Worm (Caenorhabditis elegans) whole organism, L4 larva: ENCODE measurements around the gene fpn-1.2.

Experiments
- Y105C5A.15 ChIP-seq: fragments of 200-800 bp; sonication (Bioruptor generic); IDR thresholded peaks from 2 replicates; pipeline ENCODE4 v1.3.6; 2022; ENCODE audit warnings: missing genetic modification characterization, missing compliant biosample characterization
- Y48G9A.11 ChIP-seq: fragments of 200-800 bp; sonication (Bioruptor generic); IDR thresholded peaks from 2 replicates; pipeline ENCODE4 v1.3.6; 2022; ENCODE audit warnings: missing genetic modification reagents, missing genetic modification characterization, missing compliant biosample characterization
- Y5F2A.4 ChIP-seq: fragments of 200-800 bp; sonication (Bioruptor generic); optimal IDR thresholded peaks from 2 replicates; lab custom pipeline; 2018; ENCODE audit warnings: mild to moderate bottlenecking, missing genetic modification characterization, missing compliant biosample characterization
- Y75B8A.6 ChIP-seq: fragments of 200-800 bp; sonication (Bioruptor generic); IDR thresholded peaks from 2 replicates; pipeline ENCODE4 v1.3.6; 2022; ENCODE audit warnings: missing genetic modification reagents, missing genetic modification characterization, missing compliant biosample characterization
- ZK546.5 ChIP-seq, 2 experiments: sonication (generic microtip); optimal IDR thresholded peaks; 2 replicates each; lab custom pipeline; 2017; ENCODE audit warnings: missing biosample characterization in 2 of 2, missing genetic modification characterization in 2 of 2
- aha-1 ChIP-seq: fragments of 150-350 bp; peaks from one replicate; lab custom pipeline; 2014; ENCODE audit warnings: missing biosample characterization, missing genetic modification characterization
- arid-1 ChIP-seq: fragments of 200-800 bp; sonication (Bioruptor generic); conservative IDR thresholded peaks from 2 replicates; pipeline ENCODE4 v1.3.6; 2022; ENCODE audit warnings: missing genetic modification reagents, missing genetic modification characterization, missing compliant biosample characterization
- ceh-20 ChIP-seq: fragments of 200-800 bp; sonication (Bioruptor generic); IDR thresholded peaks from 2 replicates; pipeline ENCODE4 v1.3.6; 2022; ENCODE audit warnings: missing genetic modification reagents, missing genetic modification characterization, missing compliant biosample characterization
- ceh-28 ChIP-seq: fragments of 150-350 bp; optimal IDR thresholded peaks from 2 replicates; lab custom pipeline; 2014; ENCODE audit warnings: missing biosample characterization, missing genetic modification reagents, missing genetic modification characterization
- ceh-32 ChIP-seq: sonication (generic microtip); optimal IDR thresholded peaks from 2 replicates; lab custom pipeline; 2016; ENCODE audit warnings: mild to moderate bottlenecking, missing genetic modification characterization, missing compliant biosample characterization; ENCODE audit not compliant: poor library complexity
- ceh-44 ChIP-seq: fragments of 200-800 bp; sonication (Bioruptor generic); IDR thresholded peaks from 2 replicates; pipeline ENCODE4 v1.3.6; 2022; ENCODE audit warnings: missing genetic modification reagents, missing genetic modification characterization, missing compliant biosample characterization
- ceh-82 ChIP-seq: sonication (generic microtip); optimal IDR thresholded peaks from 2 replicates; lab custom pipeline; 2017; ENCODE audit warnings: missing biosample characterization, missing genetic modification characterization
- ctbp-1 ChIP-seq: fragments of 200-800 bp; sonication (Bioruptor generic); IDR thresholded peaks from 2 replicates; pipeline ENCODE4 v1.3.6; 2022; ENCODE audit warnings: missing genetic modification reagents, missing genetic modification characterization, missing compliant biosample characterization
- daf-12 ChIP-seq: fragments of 150-350 bp; optimal IDR thresholded peaks from 2 replicates; lab custom pipeline; 2014; ENCODE audit warnings: missing biosample characterization, missing genetic modification reagents, missing genetic modification characterization
- daf-16 ChIP-seq, 3 experiments: sonication (generic microtip); optimal IDR thresholded peaks; 2 replicates each; lab custom pipeline; 2016 to 2017; ENCODE audit warnings: missing genetic modification characterization in 3 of 3, missing genetic modification reagents in 3 of 3, mild to moderate bottlenecking in 2 of 3, missing compliant biosample characterization in 2 of 3, missing biosample characterization in 1 of 3, moderate library complexity in 1 of 3
- dmd-6 ChIP-seq: fragments of 200-800 bp; sonication (Bioruptor generic); IDR thresholded peaks from 2 replicates; pipeline ENCODE4 v1.3.6; 2022; ENCODE audit warnings: missing genetic modification reagents, missing genetic modification characterization, missing compliant biosample characterization
- dmd-9 ChIP-seq: fragments of 200-800 bp; sonication (Bioruptor generic); IDR thresholded peaks from 2 replicates; pipeline ENCODE4 v1.3.6; 2022; ENCODE audit warnings: missing genetic modification reagents, missing genetic modification characterization, missing compliant biosample characterization
- dpl-1 ChIP-seq: fragments of 150-350 bp; optimal IDR thresholded peaks from 2 replicates; lab custom pipeline; 2014; ENCODE audit warnings: missing biosample characterization, missing genetic modification reagents, missing genetic modification characterization
- duxl-1 ChIP-seq: sonication (generic microtip); optimal IDR thresholded peaks from 2 replicates; lab custom pipeline; 2016; ENCODE audit warnings: mild to moderate bottlenecking, missing genetic modification characterization, moderate library complexity, missing compliant biosample characterization; ENCODE audit not compliant: poor library complexity
- dve-1 ChIP-seq: sonication (generic microtip); optimal IDR thresholded peaks from 2 replicates; lab custom pipeline; 2017; ENCODE audit warnings: antibody characterized with exemption, mild to moderate bottlenecking, missing genetic modification characterization, missing compliant biosample characterization; ENCODE audit not compliant: insufficient read depth
- egl-43 ChIP-seq: fragments of 200-800 bp; sonication (Bioruptor generic); IDR thresholded peaks from 2 replicates; pipeline ENCODE4 v1.3.6; 2022; ENCODE audit warnings: missing genetic modification reagents, missing genetic modification characterization, missing compliant biosample characterization
- hlh-11 ChIP-seq: fragments of 200-800 bp; sonication (Bioruptor generic); optimal IDR thresholded peaks from 2 replicates; lab custom pipeline; 2018; ENCODE audit warnings: mild to moderate bottlenecking, missing genetic modification characterization, missing compliant biosample characterization
- hmg-1.1 ChIP-seq: fragments of 200-800 bp; sonication (Bioruptor generic); IDR thresholded peaks from 2 replicates; pipeline ENCODE4 v1.3.6; 2022; ENCODE audit warnings: missing genetic modification reagents, missing genetic modification characterization, missing compliant biosample characterization
- lim-7 ChIP-seq: fragments of 200-800 bp; sonication (Bioruptor generic); IDR thresholded peaks from 2 replicates; pipeline ENCODE4 v1.3.6; 2022; ENCODE audit warnings: missing genetic modification characterization, missing compliant biosample characterization
- lin-29 ChIP-seq: fragments of 200-800 bp; sonication (Bioruptor generic); IDR thresholded peaks from 2 replicates; pipeline ENCODE4 v1.3.6; 2022; ENCODE audit warnings: missing genetic modification reagents, missing genetic modification characterization, missing compliant biosample characterization
- lin-38 ChIP-seq: fragments of 200-800 bp; sonication (Bioruptor generic); IDR thresholded peaks from 2 replicates; pipeline ENCODE4 v1.3.6; 2022; ENCODE audit warnings: missing genetic modification reagents, missing genetic modification characterization, missing compliant biosample characterization
- madf-5 ChIP-seq, 2 experiments: fragments of 200-800 bp; sonication (Bioruptor generic); IDR thresholded peaks; 2 replicates each; pipeline ENCODE4 v1.3.6; 2022; ENCODE audit warnings: missing compliant biosample characterization in 2 of 2, missing genetic modification characterization in 2 of 2
- mdl-1 ChIP-seq, 2 experiments: fragments of 150-350 bp in 1 of 2; sonication (generic microtip) in 1 of 2; optimal IDR thresholded peaks; 2 replicates each; lab custom pipeline; 2014 to 2017; ENCODE audit warnings: missing biosample characterization in 2 of 2, missing genetic modification characterization in 2 of 2
- mdt-29 ChIP-seq: fragments of 200-800 bp; sonication (Bioruptor generic); IDR thresholded peaks from 2 replicates; pipeline ENCODE4 v1.3.6; 2022; ENCODE audit warnings: missing genetic modification reagents, missing genetic modification characterization, missing compliant biosample characterization
- mep-1 ChIP-seq: fragments of 150-350 bp; sonication (generic microtip); optimal IDR thresholded peaks from 3 replicates; lab custom pipeline; 2014; ENCODE audit warnings: missing biosample characterization, missing genetic modification characterization
- mes-2 ChIP-seq: sonication (generic microtip); optimal IDR thresholded peaks from 2 replicates; lab custom pipeline; 2016; ENCODE audit warnings: missing genotype, mild to moderate bottlenecking, missing genetic modification characterization, missing compliant biosample characterization; ENCODE audit not compliant: poor library complexity, severe bottlenecking
- mxl-3 ChIP-seq: fragments of 200-800 bp; sonication (Bioruptor generic); optimal IDR thresholded peaks from 2 replicates; lab custom pipeline; 2018; ENCODE audit warnings: mild to moderate bottlenecking, missing genetic modification characterization, missing compliant biosample characterization
- nhr-10 ChIP-seq: fragments of 150-350 bp; optimal IDR thresholded peaks from 2 replicates; lab custom pipeline; 2014; ENCODE audit warnings: missing biosample characterization, missing genetic modification characterization
- nhr-11 ChIP-seq: fragments of 150-350 bp; optimal IDR thresholded peaks from 2 replicates; lab custom pipeline; 2014; ENCODE audit warnings: missing biosample characterization, missing genetic modification characterization
- nhr-41 ChIP-seq: fragments of 200-800 bp; sonication (Bioruptor generic); IDR thresholded peaks from 2 replicates; pipeline ENCODE4 v1.3.6; 2022; ENCODE audit warnings: missing genetic modification reagents, missing genetic modification characterization, missing compliant biosample characterization
- nhr-48 ChIP-seq: sonication (generic microtip); optimal IDR thresholded peaks from 2 replicates; lab custom pipeline; 2016; ENCODE audit warnings: mild to moderate bottlenecking, missing genetic modification characterization, missing compliant biosample characterization
- nhr-76 ChIP-seq: fragments of 150-350 bp; optimal IDR thresholded peaks from 2 replicates; lab custom pipeline; 2014; ENCODE audit warnings: missing biosample characterization, missing genetic modification characterization
- php-3 ChIP-seq: fragments of 200-800 bp; sonication (Bioruptor generic); IDR thresholded peaks from 2 replicates; pipeline ENCODE4 v1.3.6; 2022; ENCODE audit warnings: missing genetic modification reagents, missing genetic modification characterization, missing compliant biosample characterization
- pqm-1 ChIP-seq: sonication (generic microtip); optimal IDR thresholded peaks from 2 replicates; lab custom pipeline; 2017; ENCODE audit warnings: missing biosample characterization, missing genetic modification characterization
- snpc-1.2 ChIP-seq: fragments of 200-800 bp; sonication (Bioruptor generic); IDR thresholded peaks from 2 replicates; pipeline ENCODE4 v1.3.6; 2022; ENCODE audit warnings: missing genetic modification reagents, missing genetic modification characterization, missing compliant biosample characterization
- spr-3 ChIP-seq: fragments of 200-800 bp; sonication (Bioruptor generic); optimal IDR thresholded peaks from 2 replicates; lab custom pipeline; 2018; ENCODE audit warnings: mild to moderate bottlenecking, missing genetic modification characterization, missing compliant biosample characterization
- unc-130 ChIP-seq: sonication (generic microtip); optimal IDR thresholded peaks from 2 replicates; lab custom pipeline; 2016; ENCODE audit warnings: missing genetic modification reagents, missing genetic modification characterization, missing compliant biosample characterization
- unc-39 ChIP-seq: sonication (generic microtip); optimal IDR thresholded peaks from 2 replicates; lab custom pipeline; 2017; ENCODE audit warnings: missing biosample characterization, missing genetic modification characterization
- vab-7 ChIP-seq: fragments of 200-800 bp; sonication (Bioruptor generic); IDR thresholded peaks from 2 replicates; pipeline ENCODE4 v1.3.6; 2022; ENCODE audit warnings: missing genetic modification reagents, missing genetic modification characterization, missing compliant biosample characterization
- zag-1 ChIP-seq: fragments of 150-350 bp; optimal IDR thresholded peaks from 2 replicates; lab custom pipeline; 2014; ENCODE audit warnings: missing biosample characterization, missing genetic modification characterization
- zfp-2 ChIP-seq: sonication (generic microtip); optimal IDR thresholded peaks from 2 replicates; lab custom pipeline; 2016; ENCODE audit warnings: mild to moderate bottlenecking, missing genetic modification characterization, missing compliant biosample characterization
- ztf-7 ChIP-seq: fragments of 150-350 bp; optimal IDR thresholded peaks from 2 replicates; lab custom pipeline; 2014; ENCODE audit warnings: missing biosample characterization, missing genetic modification characterization

The fpn-1.2 gene

ce11 chrV:1476284-1476792 lies 11.8 kb upstream of the fpn-1.2 start (continued):
- TF ChIP-seq duxl-1 (tag; lab: Kevin White, UChicago) (no peak), ztf-7 (tag; lab: Kevin White, UChicago) (no peak), Y105C5A.15 (0 out of 2 replicates have a peak, but pooled peaks have one; percentile 16), lim-7 (GFP tag; lab: Robert Waterston, UW) (no peak), mdl-1 (tag; optimal IDR thresholded peaks at IDR 0.05; lab: Kevin White, UChicago) (no peak), dmd-6 (GFP tag; lab: Robert Waterston, UW) (no peak), ZK546.5 (tag; optimal IDR thresholded peaks at IDR 0.05; lab: Kevin White, UChicago) (no peak), nhr-76 (tag; lab: Kevin White, UChicago) (no peak), arid-1 (peak; percentile 36; the same call in 1 of the 2 replicates), mes-2 (tag; lab: Kevin White, UChicago) (no peak), ceh-44 (GFP tag; lab: Robert Waterston, UW) (no peak), php-3 (no peak), zfp-2 (no peak), unc-39 (tag; lab: Kevin White, UChicago) (no peak)

- TF ChIP-seq madf-5 (GFP tag; IDR thresholded peaks at IDR 0.05; lab: Robert Waterston, UW) (0 out of 4 replicates have a peak, but pooled peaks of 1 of the 2 experiments have one; percentile 36), nhr-11 (no peak), nhr-41 (no peak), dmd-6 (GFP tag; lab: Robert Waterston, UW) (peak; percentile 47; the same call in 1 of the 2 replicates), ceh-32 (tag; lab: Kevin White, UChicago) (no peak), snpc-1.2 (GFP tag; lab: Robert Waterston, UW) (0 out of 2 replicates have a peak, but pooled peaks have one; percentile 13), zag-1 (tag; lab: Kevin White, UChicago) (no peak), dpl-1 (GFP tag; lab: Kevin White, UChicago) (peak; percentile 13), ceh-82 (tag; lab: Kevin White, UChicago) (no peak), lim-7 (GFP tag; lab: Robert Waterston, UW) (0 out of 2 replicates have a peak, but pooled peaks have one; percentile 44), unc-130 (GFP tag; lab: Kevin White, UChicago) (no peak), mes-2 (tag; lab: Kevin White, UChicago) (peak; percentile 76), nhr-10 (tag; lab: Kevin White, UChicago) (no peak), spr-3 (GFP tag; lab: Kevin White, UChicago) (no peak), Y48G9A.11 (no peak), mep-1 (tag; lab: Kevin White, UChicago) (peak; percentile 77), mxl-3 (peak; percentile 66), Y75B8A.6 (GFP tag; lab: Robert Waterston, UW) (no peak), aha-1 (tag; lab: Kevin White, UChicago) (peak; percentile 99), daf-12 (no peak), hmg-1.1 (GFP tag; lab: Robert Waterston, UW) (peak; percentile 84), ctbp-1 (GFP tag; lab: Robert Waterston, UW) (peak; percentile 38), dve-1 (tag; lab: Kevin White, UChicago) (peak; percentile 45), ceh-20 (GFP tag; lab: Robert Waterston, UW) (0 out of 2 replicates have a peak, but pooled peaks have one; percentile 29), pqm-1 (no peak), lin-38 (peak; percentile 48), Y5F2A.4 (no peak), dmd-9 (GFP tag; lab: Robert Waterston, UW) (no peak), hlh-11 (tag; lab: Kevin White, UChicago) (peak; percentile 80), egl-43 (GFP tag; lab: Robert Waterston, UW) (peak; percentile 74; the same call in 1 of the 2 replicates), nhr-48 (peak; percentile 4), ceh-28 (tag; lab: Kevin White, UChicago) (no peak), lin-29 (GFP tag; lab: Robert Waterston, UW) (peak; percentile 54; the same call in 1 of the 2 replicates), vab-7 (0 out of 2 replicates have a peak, but pooled peaks have one; percentile 32), daf-16 (GFP tag; optimal IDR thresholded peaks at IDR 0.05; lab: Kevin White, UChicago) (peak; percentile 11 to 27), daf-16 (tag; optimal IDR thresholded peaks at IDR 0.05; lab: Kevin White, UChicago) (peak; percentile 59), mdt-29 (GFP tag; lab: Robert Waterston, UW) (no peak)
Measured at ce11 chrV:1474486-1475125, 10.1 kb upstream of the fpn-1.2 start, which contains the start of the genes F53E2.2 and unc-60. TSS of gene F53E2.2 (plus strand) at chrV:1475086. TSS of gene unc-60 (plus strand) at chrV:1475086.
